Fruit fly (Drosophila melanogaster) whole organism, embryonic: Measurements from ENCODE around the gene CG14147.

Source experiments
- Bgb ChIP-seq: fragments of 200-800 bp; sonication (Bioruptor generic); IDR thresholded peaks from 2 replicates; pipeline ENCODE4 v1.3.6; 2022; ENCODE audit warnings: missing biosample characterization, missing genetic modification characterization; ENCODE audit not compliant: partially characterized antibody
- Blimp-1 ChIP-seq: fragments of 200-800 bp; sonication (Bioruptor generic); optimal IDR thresholded peaks from 3 replicates; lab custom pipeline; 2018; ENCODE audit warnings: missing biosample characterization, missing genetic modification characterization, mild to moderate bottlenecking, moderate library complexity, missing genetic modification reagents
- CG10274 ChIP-seq: fragments of 200-800 bp; sonication (Bioruptor generic); optimal IDR thresholded peaks from 3 replicates; lab custom pipeline; 2017; ENCODE audit warnings: missing biosample characterization, mild to moderate bottlenecking, missing genetic modification characterization
- CG13287 ChIP-seq: fragments of 200-800 bp; sonication (Bioruptor generic); IDR thresholded peaks from 2 replicates; pipeline ENCODE4 v1.3.6; 2022; ENCODE audit warnings: missing biosample characterization, missing genetic modification characterization; ENCODE audit not compliant: partially characterized antibody
- CG14710 ChIP-seq: fragments of 200-800 bp; sonication (Bioruptor generic); optimal IDR thresholded peaks from 3 replicates; lab custom pipeline; 2019; ENCODE audit warnings: missing biosample characterization, mild to moderate bottlenecking, missing genetic modification characterization, moderate library complexity
- CG15514 ChIP-seq: fragments of 200-800 bp; sonication (Bioruptor generic); optimal IDR thresholded peaks from 3 replicates; lab custom pipeline; 2017; ENCODE audit warnings: missing biosample characterization, missing genetic modification characterization, mild to moderate bottlenecking, moderate library complexity, missing genetic modification reagents
- CG15601 ChIP-seq: fragments of 200-800 bp; sonication (Bioruptor generic); optimal IDR thresholded peaks from 3 replicates; lab custom pipeline; 2019; ENCODE audit warnings: missing biosample characterization, mild to moderate bottlenecking, missing genetic modification characterization, moderate library complexity
- CG17359 ChIP-seq: fragments of 200-800 bp; sonication (Bioruptor generic); optimal IDR thresholded peaks from 3 replicates; lab custom pipeline; 2018; ENCODE audit warnings: missing biosample characterization, mild to moderate bottlenecking, missing genetic modification characterization, moderate library complexity
- CG17612 ChIP-seq: fragments of 200-800 bp; sonication (Bioruptor generic); IDR thresholded peaks from 2 replicates; pipeline ENCODE4 v1.3.6; 2022; ENCODE audit warnings: missing biosample characterization, missing genetic modification characterization
- CG1792 ChIP-seq: fragments of 200-800 bp; sonication (Bioruptor generic); optimal IDR thresholded peaks from 2 replicates; lab custom pipeline; 2016; ENCODE audit warnings: missing biosample characterization, missing genetic modification characterization
- CG18262 ChIP-seq: fragments of 200-800 bp; optimal IDR thresholded peaks from 3 replicates; lab custom pipeline; 2019; ENCODE audit warnings: missing biosample characterization, mild to moderate bottlenecking, missing genetic modification characterization, moderate library complexity
- CG32772 ChIP-seq: fragments of 200-800 bp; sonication (Bioruptor generic); IDR thresholded peaks from 2 replicates; pipeline ENCODE4 v1.3.6; 2022; ENCODE audit warnings: missing biosample characterization, missing genetic modification characterization
- CG34224 ChIP-seq: fragments of 200-800 bp; sonication (Bioruptor generic); IDR thresholded peaks from 3 replicates; pipeline ENCODE4 v1.3.6; 2022; ENCODE audit warnings: missing biosample characterization, missing genetic modification characterization; ENCODE audit not compliant: partially characterized antibody
- CG4707 ChIP-seq: fragments of 200-800 bp; sonication (Bioruptor generic); optimal IDR thresholded peaks from 2 replicates; lab custom pipeline; 2018; ENCODE audit warnings: missing biosample characterization, mild to moderate bottlenecking, missing genetic modification characterization, moderate library complexity
- CG6254 ChIP-seq: fragments of 200-800 bp; sonication (Bioruptor generic); optimal IDR thresholded peaks from 3 replicates; lab custom pipeline; 2017; ENCODE audit warnings: mild to moderate bottlenecking, missing biosample characterization, missing genetic modification reagents, missing genetic modification characterization
- CG7271 ChIP-seq: fragments of 200-800 bp; sonication (Bioruptor generic); optimal IDR thresholded peaks from 2 replicates; lab custom pipeline; 2018; ENCODE audit warnings: missing biosample characterization, mild to moderate bottlenecking, missing genetic modification characterization, moderate library complexity
- CG7745 ChIP-seq: fragments of 200-800 bp; sonication (Bioruptor generic); optimal IDR thresholded peaks from 2 replicates; lab custom pipeline; 2018; ENCODE audit warnings: missing biosample characterization, mild to moderate bottlenecking, missing genetic modification characterization, moderate library complexity
- CG8281 ChIP-seq: fragments of 200-800 bp; sonication (Bioruptor generic); optimal IDR thresholded peaks from 2 replicates; lab custom pipeline; 2018; ENCODE audit warnings: missing biosample characterization, mild to moderate bottlenecking, missing genetic modification characterization, moderate library complexity
- CG8388 ChIP-seq: fragments of 200-800 bp; sonication (Bioruptor generic); optimal IDR thresholded peaks from 2 replicates; lab custom pipeline; 2019; ENCODE audit warnings: missing biosample characterization, mild to moderate bottlenecking, missing genetic modification characterization, moderate library complexity
- Dad ChIP-seq: fragments of 200-800 bp; sonication (Bioruptor generic); optimal IDR thresholded peaks from 3 replicates; lab custom pipeline; 2016; ENCODE audit warnings: missing biosample characterization, missing genetic modification characterization
- Deaf1 ChIP-seq: fragments of 200-800 bp; optimal IDR thresholded peaks from 3 replicates; lab custom pipeline; 2019; ENCODE audit warnings: missing biosample characterization, mild to moderate bottlenecking, missing genetic modification characterization, moderate library complexity
- Dref ChIP-seq: fragments of 200-800 bp; sonication (Bioruptor generic); IDR thresholded peaks from 2 replicates; pipeline ENCODE4 v1.3.6; 2022; ENCODE audit warnings: missing biosample characterization, missing genetic modification characterization
- Hr3 ChIP-seq: fragments of 200-800 bp; sonication (Bioruptor generic); optimal IDR thresholded peaks from 3 replicates; lab custom pipeline; 2016; ENCODE audit warnings: missing biosample characterization, missing genetic modification characterization
- Kr ChIP-seq: fragments of 200-800 bp; sonication (Bioruptor generic); optimal IDR thresholded peaks from 2 replicates; lab custom pipeline; 2017; ENCODE audit warnings: missing biosample characterization, mild to moderate bottlenecking, missing genetic modification characterization
- NK7.1 ChIP-seq: fragments of 200-800 bp; sonication (Bioruptor generic); optimal IDR thresholded peaks from 3 replicates; lab custom pipeline; 2016; ENCODE audit warnings: missing biosample characterization, missing genetic modification characterization
- Nf-YA ChIP-seq: fragments of 200-800 bp; sonication (Bioruptor generic); IDR thresholded peaks from 2 replicates; pipeline ENCODE4 v1.3.6; 2022; ENCODE audit warnings: missing biosample characterization, missing genetic modification characterization
- Sry-β ChIP-seq: fragments of 200-800 bp; sonication (Bioruptor generic); optimal IDR thresholded peaks from 2 replicates; lab custom pipeline; 2018; ENCODE audit warnings: missing biosample characterization, mild to moderate bottlenecking, missing genetic modification characterization, moderate library complexity
- Tbp ChIP-seq: fragments of >200 bp; optimal IDR thresholded peaks from 2 replicates; lab custom pipeline; 2018; ENCODE audit warnings: missing biosample characterization, missing genetic modification characterization
- abd-A ChIP-seq: fragments of 200-800 bp; sonication (Bioruptor generic); optimal IDR thresholded peaks from 3 replicates; lab custom pipeline; 2019; ENCODE audit warnings: missing biosample characterization, mild to moderate bottlenecking, missing genetic modification characterization, moderate library complexity
- ac ChIP-seq: fragments of 200-800 bp; sonication (Bioruptor generic); optimal IDR thresholded peaks from 3 replicates; lab custom pipeline; 2017; ENCODE audit warnings: missing biosample characterization, mild to moderate bottlenecking, missing genetic modification characterization
- amos ChIP-seq: fragments of 200-800 bp; sonication (Bioruptor generic); IDR thresholded peaks from 2 replicates; pipeline ENCODE4 v1.3.6; 2022; ENCODE audit warnings: missing biosample characterization, missing genetic modification characterization; ENCODE audit not compliant: partially characterized antibody
- chinmo ChIP-seq: fragments of 200-800 bp; sonication (Bioruptor generic); IDR thresholded peaks from 4 replicates; pipeline ENCODE4 v1.3.6; 2022; ENCODE audit warnings: missing biosample characterization, missing genetic modification characterization; ENCODE audit not compliant: partially characterized antibody
- crol ChIP-seq: fragments of 200-800 bp; sonication (Bioruptor generic); IDR thresholded peaks from 2 replicates; pipeline ENCODE4 v1.3.6; 2022; ENCODE audit warnings: missing biosample characterization, missing genetic modification characterization
- cwo ChIP-seq: fragments of 200-800 bp; sonication (Bioruptor generic); optimal IDR thresholded peaks from 3 replicates; lab custom pipeline; 2017; ENCODE audit warnings: missing biosample characterization, missing genetic modification characterization, mild to moderate bottlenecking, moderate library complexity, missing genetic modification reagents
- dan ChIP-seq: fragments of 200-800 bp; sonication (Bioruptor generic); IDR thresholded peaks from 2 replicates; pipeline ENCODE4 v1.3.6; 2022; ENCODE audit warnings: missing biosample characterization, missing genetic modification characterization
- grn ChIP-seq: fragments of 200-800 bp; sonication (Bioruptor generic); optimal IDR thresholded peaks from 3 replicates; lab custom pipeline; 2017; ENCODE audit warnings: missing biosample characterization, missing genetic modification characterization
- gro ChIP-seq: fragments of 200-800 bp; sonication (Bioruptor generic); optimal IDR thresholded peaks from 2 replicates; lab custom pipeline; 2016; ENCODE audit warnings: missing biosample characterization, missing genetic modification characterization
- klu ChIP-seq: fragments of 200-800 bp; sonication (Bioruptor generic); IDR thresholded peaks from 2 replicates; pipeline ENCODE4 v1.3.6; 2022; ENCODE audit warnings: missing biosample characterization, missing genetic modification characterization
- kni ChIP-seq: fragments of 200-800 bp; sonication (Bioruptor generic); optimal IDR thresholded peaks from 3 replicates; lab custom pipeline; 2017; ENCODE audit warnings: mild to moderate bottlenecking, missing biosample characterization, missing genetic modification reagents, missing genetic modification characterization
- lov ChIP-seq, 2 experiments: fragments of 200-800 bp in 1 of 2; fragments of >200 bp in 1 of 2; sonication (Bioruptor generic) in 1 of 2; IDR thresholded peaks in 1 of 2; optimal IDR thresholded peaks in 1 of 2; 2 replicates in 1 of 2; 3 replicates in 1 of 2; pipeline versions ENCODE4 v1.3.6 to Lab custom; 2017 to 2022; ENCODE audit warnings: missing biosample characterization in 1 of 2, missing genetic modification characterization in 1 of 2
- oc ChIP-seq: fragments of 200-800 bp; sonication (Bioruptor generic); optimal IDR thresholded peaks from 2 replicates; lab custom pipeline; 2018; ENCODE audit warnings: missing biosample characterization, mild to moderate bottlenecking, missing genetic modification characterization, moderate library complexity
- sd ChIP-seq: fragments of 200-800 bp; sonication (Bioruptor generic); optimal IDR thresholded peaks from 3 replicates; lab custom pipeline; 2018; ENCODE audit warnings: missing biosample characterization, mild to moderate bottlenecking, missing genetic modification characterization, moderate library complexity
- sisA ChIP-seq: fragments of 200-800 bp; sonication (Bioruptor generic); IDR thresholded peaks from 2 replicates; pipeline ENCODE4 v1.3.6; 2022; ENCODE audit warnings: missing biosample characterization, missing genetic modification characterization
- sqz ChIP-seq: fragments of 200-800 bp; sonication (Bioruptor generic); optimal IDR thresholded peaks from 3 replicates; lab custom pipeline; 2018; ENCODE audit warnings: missing biosample characterization, mild to moderate bottlenecking, missing genetic modification characterization
- ssp ChIP-seq: fragments of 200-800 bp; sonication (Bioruptor generic); IDR thresholded peaks from 2 replicates; pipeline ENCODE4 v1.3.6; 2022; ENCODE audit warnings: missing biosample characterization, missing genetic modification characterization
- stc ChIP-seq: fragments of 200-800 bp; sonication (Bioruptor generic); IDR thresholded peaks from 2 replicates; pipeline ENCODE4 v1.3.6; 2022; ENCODE audit warnings: missing biosample characterization, missing genetic modification characterization
- tll ChIP-seq, 2 experiments: fragments of 200-800 bp in 1 of 2; fragments of >200 bp in 1 of 2; sonication (Bioruptor generic) in 1 of 2; optimal IDR thresholded peaks; 2 replicates each; lab custom pipeline; 2017 to 2019; ENCODE audit warnings: missing biosample characterization in 2 of 2, missing genetic modification characterization in 2 of 2, mild to moderate bottlenecking in 1 of 2, moderate library complexity in 1 of 2

Gene CG14147

DNA sequence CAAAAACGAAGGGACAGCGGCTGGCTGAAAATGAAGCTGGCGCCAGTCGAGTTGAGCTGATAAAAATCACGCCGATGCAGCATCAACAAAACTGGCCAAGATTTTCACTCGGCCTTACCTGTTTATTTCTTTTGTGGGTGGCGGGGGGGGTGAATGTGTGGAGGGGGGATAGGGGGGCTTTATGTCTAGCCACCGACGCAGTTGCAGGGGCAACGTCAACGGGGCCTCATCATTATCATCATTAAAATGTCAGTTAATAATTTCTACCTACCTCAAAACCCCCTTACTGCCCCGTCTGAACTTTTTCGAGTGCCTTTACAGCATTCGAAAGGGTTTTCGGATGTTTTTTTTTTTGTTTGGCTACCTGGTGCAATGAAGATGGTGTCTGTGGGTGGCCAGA is 27.1 kb downstream of the CG14147 start:
- TF ChIP-seq crol: peak; percentile 76
- no peak for TF ChIP-seq CG32772
- TF ChIP-seq oc (tag; lab: Kevin White, UChicago): peak; percentile 33
- no peak for TF ChIP-seq ac (GFP tag; lab: Kevin White, UChicago)
- no peak for TF ChIP-seq Dad (GFP tag; lab: Kevin White, UChicago)
- TF ChIP-seq sqz (GFP tag; lab: Kevin White, UChicago): peak; percentile 15
- TF ChIP-seq Bgb (GFP tag; lab: Robert Waterston, UW): no peak
- TF ChIP-seq kni (GFP tag; lab: Kevin White, UChicago): peak; percentile 54
- TF ChIP-seq tll (GFP tag; optimal IDR thresholded peaks at IDR 0.05; lab: Kevin White, UChicago): no peak
- no peak for TF ChIP-seq gro (GFP tag; lab: Kevin White, UChicago)
- peak; percentile 14 for TF ChIP-seq grn (GFP tag; lab: Kevin White, UChicago)
- TF ChIP-seq Kr (GFP tag; lab: Kevin White, UChicago): peak; percentile 13
- no peak for TF ChIP-seq CG13287 (GFP tag; lab: Robert Waterston, UW)
- no peak for TF ChIP-seq stc

DNA sequence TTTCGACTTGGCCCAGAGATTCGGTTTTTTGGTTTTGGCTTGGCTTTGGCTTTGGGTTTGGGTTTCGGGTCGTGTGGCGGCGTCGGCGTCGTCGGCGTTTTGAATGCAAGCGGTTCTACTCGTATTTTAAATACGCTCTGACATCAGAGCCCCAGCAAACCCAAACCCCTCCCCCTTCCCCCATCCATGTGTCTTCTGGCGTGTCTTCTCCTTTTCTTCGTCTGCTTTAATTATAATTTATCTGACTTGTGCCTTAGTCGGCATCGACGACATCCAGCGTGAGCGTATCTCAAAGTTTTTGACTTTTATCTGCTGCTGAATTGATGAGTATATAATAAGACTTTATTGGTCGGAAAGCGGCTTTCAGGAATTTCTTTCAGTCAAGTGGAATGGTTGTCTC is 29.3 kb downstream of the CG14147 start:
- TF ChIP-seq Dref: no peak
- peak; percentile 80; the same call in 2 of the 4 replicates for TF ChIP-seq chinmo
- no peak for TF ChIP-seq Sry-β (GFP tag; lab: Kevin White, UChicago)
- no peak for TF ChIP-seq cwo
- TF ChIP-seq grn (GFP tag; lab: Kevin White, UChicago): peak; percentile 4
- TF ChIP-seq Bgb (GFP tag; lab: Robert Waterston, UW): no peak
- TF ChIP-seq CG17359 (tag; lab: Kevin White, UChicago): no peak
- peak; percentile 42 for TF ChIP-seq Deaf1
- TF ChIP-seq CG15601: no peak
- TF ChIP-seq sisA (GFP tag; lab: Robert Waterston, UW): no peak
- no peak for TF ChIP-seq CG14710 (tag; lab: Kevin White, UChicago)
- TF ChIP-seq CG8281: no peak
- no peak for TF ChIP-seq Nf-YA (GFP tag; lab: Robert Waterston, UW)
- TF ChIP-seq sd (tag; lab: Kevin White, UChicago): no peak
- TF ChIP-seq Hr3: no peak
- no peak for TF ChIP-seq amos
- no peak for TF ChIP-seq CG18262 (tag; lab: Kevin White, UChicago)
- no peak for TF ChIP-seq CG13287 (GFP tag; lab: Robert Waterston, UW)
- TF ChIP-seq CG34224 (GFP tag; lab: Robert Waterston, UW): 0 out of 3 replicates have a peak, but pooled peaks have one; percentile 12
- TF ChIP-seq CG8388 (GFP tag; lab: Kevin White, UChicago): no peak
- TF ChIP-seq Tbp (GFP tag; lab: Kevin White, UChicago): no peak
- TF ChIP-seq CG7745: no peak
- no peak for TF ChIP-seq dan (GFP tag; lab: Robert Waterston, UW)
- no peak for TF ChIP-seq CG10274 (GFP tag; lab: Kevin White, UChicago)
- no peak for TF ChIP-seq Blimp-1 (GFP tag; lab: Kevin White, UChicago)
- no peak for TF ChIP-seq ssp (GFP tag; lab: Robert Waterston, UW)
- TF ChIP-seq klu: peak; percentile 14; the same call in 1 of the 2 replicates
- TF ChIP-seq CG7271 (tag; lab: Kevin White, UChicago): no peak
- peak; percentile 73 for TF ChIP-seq abd-A (tag; lab: Kevin White, UChicago)
- no peak for TF ChIP-seq CG17612
- no peak for TF ChIP-seq lov (optimal IDR thresholded peaks at IDR 0.05; lab: Kevin White, UChicago)
- no peak for TF ChIP-seq lov (GFP tag; IDR thresholded peaks at IDR 0.05; lab: Robert Waterston, UW)
- TF ChIP-seq NK7.1 (GFP tag; lab: Kevin White, UChicago): no peak
- TF ChIP-seq CG6254 (GFP tag; lab: Kevin White, UChicago): no peak
- no peak for TF ChIP-seq CG1792 (GFP tag; lab: Kevin White, UChicago)
- TF ChIP-seq CG4707 (GFP tag; lab: Kevin White, UChicago): no peak
- no peak for TF ChIP-seq CG15514 (GFP tag; lab: Kevin White, UChicago)
